Worm (Caenorhabditis elegans) whole organism, mixed stage, embryonic: ENCODE results near the gene F31E8.5.

Source experiments
- M03D4.4 ChIP-seq: sonication (generic microtip); optimal IDR thresholded peaks from 2 replicates; lab custom pipeline; 2017; ENCODE audit warnings: mild to moderate bottlenecking, missing genetic modification characterization, missing compliant biosample characterization
- bed-3 ChIP-seq: fragments of 200-800 bp; sonication (Bioruptor generic); optimal IDR thresholded peaks from 3 replicates; lab custom pipeline; 2018; ENCODE audit warnings: mild to moderate bottlenecking, missing genetic modification characterization, moderate library complexity, missing compliant biosample characterization
- blmp-1 ChIP-seq: fragments of 150-350 bp; optimal IDR thresholded peaks from 2 replicates; lab custom pipeline; 2014; ENCODE audit warnings: missing biosample characterization, missing genetic modification characterization
- ceh-39 ChIP-seq: fragments of 150-350 bp; optimal IDR thresholded peaks from 2 replicates; lab custom pipeline; 2014; ENCODE audit warnings: missing biosample characterization, missing genetic modification characterization
- ceh-43 ChIP-seq: fragments of 200-800 bp; sonication (Bioruptor generic); optimal IDR thresholded peaks from 2 replicates; lab custom pipeline; 2018; ENCODE audit warnings: mild to moderate bottlenecking, missing genetic modification characterization, moderate library complexity, missing compliant biosample characterization
- ceh-83 ChIP-seq: fragments of 200-800 bp; sonication (Bioruptor generic); optimal IDR thresholded peaks from 2 replicates; lab custom pipeline; 2018; ENCODE audit warnings: mild to moderate bottlenecking, missing genetic modification characterization, missing compliant biosample characterization
- ces-1 ChIP-seq: fragments of 150-350 bp; optimal IDR thresholded peaks from 2 replicates; lab custom pipeline; 2014; ENCODE audit warnings: missing biosample characterization, missing genetic modification reagents, missing genetic modification characterization
- cnd-1 ChIP-seq: fragments of 200-800 bp; sonication (Bioruptor generic); optimal IDR thresholded peaks from 2 replicates; lab custom pipeline; 2018; ENCODE audit warnings: mild to moderate bottlenecking, missing genetic modification characterization, missing compliant biosample characterization
- drap-1 ChIP-seq: fragments of 200-800 bp; sonication (Bioruptor generic); optimal IDR thresholded peaks from 3 replicates; lab custom pipeline; 2018; ENCODE audit warnings: mild to moderate bottlenecking, missing genetic modification characterization, missing compliant biosample characterization
- elt-1 ChIP-seq: sonication (generic microtip); optimal IDR thresholded peaks from 2 replicates; lab custom pipeline; 2017; ENCODE audit warnings: missing genetic modification characterization, mild to moderate bottlenecking, missing compliant biosample characterization, antibody characterized with exemption, moderate library complexity, borderline replicate concordance; ENCODE audit not compliant: insufficient read depth
- elt-3 ChIP-seq: fragments of 150-350 bp; optimal IDR thresholded peaks from 2 replicates; lab custom pipeline; 2014; ENCODE audit warnings: missing biosample characterization, missing genetic modification characterization
- flh-1 ChIP-seq: fragments of 200-800 bp; sonication (Bioruptor generic); optimal IDR thresholded peaks from 2 replicates; lab custom pipeline; 2018; ENCODE audit warnings: mild to moderate bottlenecking, missing genetic modification characterization, moderate library complexity, missing compliant biosample characterization
- ham-2 ChIP-seq: fragments of 200-800 bp; sonication (Bioruptor generic); optimal IDR thresholded peaks from 2 replicates; lab custom pipeline; 2018; ENCODE audit warnings: mild to moderate bottlenecking, missing genetic modification characterization, missing compliant biosample characterization
- hlh-1 ChIP-seq: fragments of 150-350 bp; optimal IDR thresholded peaks from 2 replicates; lab custom pipeline; 2014; ENCODE audit warnings: missing biosample characterization, missing genetic modification reagents, missing genetic modification characterization
- lin-13 ChIP-seq: fragments of 150-350 bp; optimal IDR thresholded peaks from 2 replicates; lab custom pipeline; 2014; ENCODE audit warnings: missing biosample characterization, missing genetic modification characterization
- lin-32 ChIP-seq: fragments of 200-800 bp; sonication (Bioruptor generic); optimal IDR thresholded peaks from 2 replicates; lab custom pipeline; 2018; ENCODE audit warnings: mild to moderate bottlenecking, missing genetic modification characterization, missing compliant biosample characterization
- lsy-2 ChIP-seq: fragments of 150-350 bp; optimal IDR thresholded peaks from 2 replicates; lab custom pipeline; 2014; ENCODE audit warnings: missing biosample characterization, missing genetic modification characterization
- mab-5 ChIP-seq: fragments of 150-350 bp; optimal IDR thresholded peaks from 2 replicates; lab custom pipeline; 2014; ENCODE audit warnings: missing biosample characterization, missing genetic modification characterization
- mep-1 ChIP-seq: fragments of 150-350 bp; optimal IDR thresholded peaks from 2 replicates; lab custom pipeline; 2017; ENCODE audit warnings: missing biosample characterization, missing genetic modification reagents, missing genetic modification characterization, inconsistent platforms
- mls-2 ChIP-seq: sonication (generic microtip); optimal IDR thresholded peaks from 2 replicates; lab custom pipeline; 2016; ENCODE audit warnings: mild to moderate bottlenecking, missing genetic modification characterization, moderate library complexity, missing compliant biosample characterization
- nhr-12 ChIP-seq: fragments of 150-350 bp; optimal IDR thresholded peaks from 2 replicates; lab custom pipeline; 2014; ENCODE audit warnings: missing biosample characterization, missing genetic modification characterization
- nhr-2 ChIP-seq: fragments of 150-350 bp; optimal IDR thresholded peaks from 2 replicates; lab custom pipeline; 2014; ENCODE audit warnings: missing biosample characterization, missing genetic modification characterization
- nhr-237 ChIP-seq: fragments of 150-350 bp; optimal IDR thresholded peaks from 2 replicates; lab custom pipeline; 2014; ENCODE audit warnings: missing biosample characterization, missing genetic modification characterization
- nhr-28 ChIP-seq: fragments of 150-350 bp; optimal IDR thresholded peaks from 2 replicates; lab custom pipeline; 2014; ENCODE audit warnings: missing biosample characterization, missing genetic modification characterization
- nhr-76 ChIP-seq: sonication (generic microtip); optimal IDR thresholded peaks from 2 replicates; lab custom pipeline; 2017; ENCODE audit warnings: missing biosample characterization, missing genetic modification characterization
- pha-4 ChIP-seq: fragments of 150-350 bp; optimal IDR thresholded peaks from 2 replicates; lab custom pipeline; 2018; ENCODE audit warnings: missing biosample characterization, missing genetic modification reagents, missing genetic modification characterization
- sem-2 ChIP-seq: fragments of 200-800 bp; sonication (Bioruptor generic); optimal IDR thresholded peaks from 2 replicates; lab custom pipeline; 2018; ENCODE audit warnings: mild to moderate bottlenecking, missing genetic modification characterization, missing compliant biosample characterization
- snpc-4 ChIP-seq: fragments of 150-350 bp; optimal IDR thresholded peaks from 2 replicates; lab custom pipeline; 2014; ENCODE audit warnings: missing biosample characterization, missing genetic modification characterization
- sptf-1 ChIP-seq: sonication (generic microtip); optimal IDR thresholded peaks from 2 replicates; lab custom pipeline; 2017; ENCODE audit warnings: mild to moderate bottlenecking, missing genetic modification characterization, moderate library complexity, missing compliant biosample characterization
- tbx-8 ChIP-seq: fragments of 200-800 bp; sonication (Bioruptor generic); optimal IDR thresholded peaks from 2 replicates; lab custom pipeline; 2018; ENCODE audit warnings: mild to moderate bottlenecking, missing genetic modification characterization, moderate library complexity, missing compliant biosample characterization
- unc-120 ChIP-seq: sonication (generic microtip); optimal IDR thresholded peaks from 2 replicates; lab custom pipeline; 2017; ENCODE audit warnings: missing genetic modification characterization, missing compliant biosample characterization; ENCODE audit not compliant: poor library complexity, severe bottlenecking
- unc-39 ChIP-seq: fragments of 150-350 bp; optimal IDR thresholded peaks from 2 replicates; lab custom pipeline; 2014; ENCODE audit warnings: missing biosample characterization, missing genetic modification characterization
- unc-62 ChIP-seq: fragments of 150-350 bp; optimal IDR thresholded peaks from 2 replicates; lab custom pipeline; 2014; ENCODE audit warnings: missing biosample characterization, missing genetic modification reagents, missing genetic modification characterization
- zip-8 ChIP-seq: fragments of 150-350 bp; optimal IDR thresholded peaks from 2 replicates; lab custom pipeline; 2014; ENCODE audit warnings: missing biosample characterization, missing genetic modification characterization
- ztf-11 ChIP-seq: fragments of 150-350 bp; optimal IDR thresholded peaks from 2 replicates; lab custom pipeline; 2014; ENCODE audit warnings: missing biosample characterization, missing genetic modification characterization

F31E8.5 gene

ce11 chrII:6807162-6807561 lies at the start of gene F31E8.5:
Gene F31E8.5, minus strand, starts transcription at chrII:6807262.
- TF ChIP-seq flh-1 (GFP tag; lab: Kevin White, UChicago) (no peak), lin-32 (no peak), M03D4.4 (tag; lab: Kevin White, UChicago) (no peak), ceh-43 (no peak), ceh-83 (GFP tag; lab: Kevin White, UChicago) (no peak), bed-3 (no peak), nhr-2 (tag; lab: Kevin White, UChicago) (no peak), blmp-1 (tag; lab: Kevin White, UChicago) (no peak), ztf-11 (tag; lab: Kevin White, UChicago) (no peak), unc-120 (tag; lab: Kevin White, UChicago) (no peak)
- TF ChIP-seq, all 35 proteins: peak for 0

DNA sequence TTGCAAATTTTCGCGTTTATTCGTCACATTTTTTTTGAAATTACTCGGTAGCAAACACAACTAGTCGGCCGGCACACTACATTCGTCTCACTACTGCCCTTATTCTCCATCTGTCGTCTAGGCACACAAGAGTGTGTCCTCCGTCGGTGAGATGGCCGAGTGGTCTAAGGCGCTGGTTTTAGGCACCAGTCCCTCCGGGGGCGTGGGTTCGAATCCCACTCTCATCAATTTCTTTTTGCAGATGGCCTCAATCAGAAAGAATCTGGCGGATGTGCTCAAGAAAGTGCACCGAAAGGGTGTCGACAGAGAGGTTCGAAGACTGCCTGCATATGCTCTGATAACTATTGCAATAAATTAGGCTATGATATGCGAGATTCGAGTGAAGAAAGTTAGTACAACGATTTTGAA lies 46.0 kb upstream of the F31E8.5 start:
- no peak for TF ChIP-seq blmp-1 (tag; lab: Kevin White, UChicago)
- peak; percentile 91 for TF ChIP-seq lin-32
- peak; percentile 72 for TF ChIP-seq ztf-11 (tag; lab: Kevin White, UChicago)
- TF ChIP-seq elt-3, result no peak
- TF ChIP-seq M03D4.4 (tag; lab: Kevin White, UChicago), result peak; percentile 93
- TF ChIP-seq mep-1 (tag; lab: Kevin White, UChicago), result peak; percentile 68
- peak; percentile 57 for TF ChIP-seq ces-1 (GFP tag; lab: Kevin White, UChicago)
- TF ChIP-seq lsy-2 (tag; lab: Kevin White, UChicago), result peak; percentile 35
- TF ChIP-seq elt-1 (tag; lab: Kevin White, UChicago), result peak; percentile 32
- TF ChIP-seq drap-1 (GFP tag; lab: Kevin White, UChicago), result peak; percentile 91
- peak; percentile 74 for TF ChIP-seq tbx-8 (GFP tag; lab: Kevin White, UChicago)
- TF ChIP-seq nhr-12 (tag; lab: Kevin White, UChicago), result peak; percentile 55
- TF ChIP-seq nhr-2 (tag; lab: Kevin White, UChicago), result no peak
- TF ChIP-seq cnd-1 (tag; lab: Kevin White, UChicago), result peak; percentile 96
- TF ChIP-seq sptf-1 (tag; lab: Kevin White, UChicago), result peak; percentile 94
- peak; percentile 75 for TF ChIP-seq lin-13 (tag; lab: Kevin White, UChicago)
- TF ChIP-seq ham-2 (GFP tag; lab: Kevin White, UChicago), result peak; percentile 68
- TF ChIP-seq pha-4 (tag; lab: Kevin White, UChicago), result no peak
- peak; percentile 45 for TF ChIP-seq nhr-237 (tag; lab: Kevin White, UChicago)
- TF ChIP-seq unc-39 (tag; lab: Kevin White, UChicago), result peak; percentile 68
- no peak for TF ChIP-seq zip-8 (tag; lab: Kevin White, UChicago)
- TF ChIP-seq hlh-1, result peak; percentile 32
- peak; percentile 88 for TF ChIP-seq sem-2 (GFP tag; lab: Kevin White, UChicago)
- no peak for TF ChIP-seq snpc-4 (tag; lab: Kevin White, UChicago)
- TF ChIP-seq unc-120 (tag; lab: Kevin White, UChicago), result peak; percentile 76
- peak; percentile 75 for TF ChIP-seq ceh-43
- peak; percentile 95 for TF ChIP-seq mls-2 (tag; lab: Kevin White, UChicago)
- peak; percentile 65 for TF ChIP-seq flh-1 (GFP tag; lab: Kevin White, UChicago)
- TF ChIP-seq nhr-28 (tag; lab: Kevin White, UChicago), result peak; percentile 27
- peak; percentile 72 for TF ChIP-seq bed-3
- TF ChIP-seq mab-5 (tag; lab: Kevin White, UChicago), result no peak
- TF ChIP-seq nhr-76 (tag; lab: Kevin White, UChicago), result no peak
- TF ChIP-seq ceh-39, result no peak
- TF ChIP-seq unc-62 (GFP tag; lab: Kevin White, UChicago), result peak; percentile 76
- peak; percentile 94 for TF ChIP-seq ceh-83 (GFP tag; lab: Kevin White, UChicago)
- TF ChIP-seq, all 35 proteins: peak for 26

DNA sequence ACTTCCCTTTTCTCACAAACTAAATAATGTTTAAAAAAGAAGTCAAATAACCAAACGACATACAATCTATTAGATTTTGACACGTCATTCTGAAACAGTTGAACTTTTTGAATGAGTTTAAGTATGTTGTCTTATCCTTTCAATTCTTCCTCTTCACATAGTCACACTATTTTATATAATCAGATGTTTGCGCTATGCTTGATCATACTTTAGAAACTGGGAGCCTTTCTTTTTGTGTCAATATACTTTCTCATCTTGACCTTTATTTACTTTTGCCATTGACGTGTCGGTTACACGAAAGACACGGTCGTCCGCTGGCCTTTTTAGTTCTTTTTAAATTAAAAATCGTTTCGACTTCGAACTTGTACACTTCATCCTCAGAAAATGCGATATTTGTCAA lies 44.9 kb upstream of the F31E8.5 start, which contains the start of gene C04A2.15:
TSS of gene C04A2.15 (plus strand) at position 299 of the 400 bp plus-strand sequence.
- TF ChIP-seq ztf-11 (tag; lab: Kevin White, UChicago) (no peak), lin-32 (no peak), flh-1 (GFP tag; lab: Kevin White, UChicago) (no peak), ces-1 (GFP tag; lab: Kevin White, UChicago) (no peak), unc-39 (tag; lab: Kevin White, UChicago) (no peak), lin-13 (tag; lab: Kevin White, UChicago) (no peak), unc-62 (GFP tag; lab: Kevin White, UChicago) (no peak)
